Fruit fly (Drosophila melanogaster): ENCODE results near the gene Zip99C.

Gene Zip99C

DNA sequence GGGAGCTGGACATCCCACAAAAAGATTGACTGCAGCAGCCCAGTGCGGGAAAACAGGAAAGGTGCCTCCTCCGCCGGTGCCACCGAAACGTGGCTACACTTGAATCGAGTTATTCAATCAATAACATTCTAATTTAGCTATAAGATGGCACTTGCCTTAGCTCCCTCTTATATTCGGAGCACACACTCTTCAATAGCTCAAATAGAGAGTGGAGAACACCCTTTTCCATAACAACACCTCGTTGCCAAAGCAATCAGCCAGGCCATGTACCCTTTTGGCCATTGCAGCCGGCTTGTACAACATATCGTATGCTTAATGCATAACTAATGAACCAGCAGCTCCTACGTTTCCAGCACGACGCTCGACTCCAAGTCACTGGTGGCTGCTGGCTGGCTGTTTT lies 30.9 kb downstream of the Zip99C start:
- no peak for TF ChIP-seq CG11617 (GFP tag; optimal IDR thresholded peaks at IDR 0.05)
- TF ChIP-seq tj (GFP tag; optimal IDR thresholded peaks at IDR 0.05), result no peak
- no peak for TF ChIP-seq bab1 (GFP tag; optimal IDR thresholded peaks at IDR 0.05)
- no peak for TF ChIP-seq pad (GFP tag; optimal IDR thresholded peaks at IDR 0.05)
- TF ChIP-seq CG5204 (GFP tag; optimal IDR thresholded peaks at IDR 0.05), result no peak
- no peak for TF ChIP-seq Crg-1 (GFP tag; optimal IDR thresholded peaks at IDR 0.05)
- no peak for TF ChIP-seq CG12768 (GFP tag; optimal IDR thresholded peaks at IDR 0.05)
- TF ChIP-seq Mnt (GFP tag; optimal IDR thresholded peaks at IDR 0.05), result no peak
- TF ChIP-seq CG7045 (GFP tag; optimal IDR thresholded peaks at IDR 0.05), result no peak
- TF ChIP-seq ovo (GFP tag; optimal IDR thresholded peaks at IDR 0.05), result no peak

DNA sequence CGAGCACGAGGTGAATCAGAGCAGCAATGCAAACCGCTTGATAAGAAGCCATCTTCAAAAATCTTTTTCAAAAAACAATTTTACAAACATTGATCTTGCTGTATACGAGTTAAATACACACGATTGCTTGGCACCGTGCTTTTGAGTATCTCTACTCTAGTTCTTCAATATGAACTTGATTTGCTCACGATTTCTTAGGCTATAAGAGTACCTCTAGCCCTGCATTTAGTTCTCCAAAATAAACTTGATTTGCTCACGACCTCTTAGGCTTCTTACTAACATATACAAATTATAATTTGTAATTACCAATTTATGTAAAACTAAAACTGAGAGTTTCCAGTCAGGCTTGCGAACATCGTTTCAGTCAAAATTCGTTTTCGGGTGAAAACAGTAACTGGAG lies 32.5 kb downstream of the Zip99C start, which contains the start of gene CG42592:
TSS of gene CG42592 (minus strand) at position 101 of the 400 bp plus-strand sequence.
- no peak for TF ChIP-seq CG12768 (GFP tag; optimal IDR thresholded peaks at IDR 0.05)
- TF ChIP-seq CG14711 (tag; optimal IDR thresholded peaks at IDR 0.05), result no peak
- TF ChIP-seq ovo (GFP tag; optimal IDR thresholded peaks at IDR 0.05), result no peak

DNA sequence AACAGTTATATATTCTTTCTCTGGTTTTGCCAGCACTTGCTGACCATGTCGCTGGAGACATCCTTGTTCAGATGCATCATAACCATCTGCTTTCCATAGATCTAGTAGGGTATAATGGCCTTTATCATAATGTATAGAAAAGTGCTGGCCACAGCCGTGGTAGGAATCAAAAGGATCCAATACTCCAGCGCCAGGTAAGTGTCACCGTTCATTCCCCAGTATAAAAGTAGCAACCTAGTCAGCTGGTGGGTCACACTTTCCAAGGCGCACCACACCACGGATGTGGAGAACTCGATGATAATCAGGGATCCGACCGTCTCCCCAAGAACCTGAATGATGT lies 33.0 kb downstream of the Zip99C start, which contains the start of gene Prtl99C:
TSS of gene Prtl99C (plus strand) at position 241 of the 340 bp plus-strand sequence.
- no peak for TF ChIP-seq cic (GFP tag; optimal IDR thresholded peaks at IDR 0.05)
- TF ChIP-seq CG14711 (tag; optimal IDR thresholded peaks at IDR 0.05), result no peak
- TF ChIP-seq CG7045 (GFP tag; optimal IDR thresholded peaks at IDR 0.05), result no peak
- no peak for TF ChIP-seq CG33017 (tag; optimal IDR thresholded peaks at IDR 0.05)
- no peak for TF ChIP-seq CG12768 (GFP tag; optimal IDR thresholded peaks at IDR 0.05)
- TF ChIP-seq toe (GFP tag; optimal IDR thresholded peaks at IDR 0.05), result no peak
- no peak for TF ChIP-seq CG7101 (tag; optimal IDR thresholded peaks at IDR 0.05)
- no peak for TF ChIP-seq CG11617 (GFP tag; optimal IDR thresholded peaks at IDR 0.05)
- TF ChIP-seq Hr96 (GFP tag; optimal IDR thresholded peaks at IDR 0.05), result no peak
- no peak for TF ChIP-seq CG1620 (GFP tag; optimal IDR thresholded peaks at IDR 0.05)
- TF ChIP-seq CG5204 (GFP tag; optimal IDR thresholded peaks at IDR 0.05), result no peak
- no peak for TF ChIP-seq Mnt (GFP tag; optimal IDR thresholded peaks at IDR 0.05)
- TF ChIP-seq ovo (GFP tag; optimal IDR thresholded peaks at IDR 0.05), result no peak
- no peak for TF ChIP-seq bab1 (GFP tag; optimal IDR thresholded peaks at IDR 0.05)
- no peak for TF ChIP-seq Clk (GFP tag; optimal IDR thresholded peaks at IDR 0.05)
- no peak for TF ChIP-seq cnc (optimal IDR thresholded peaks at IDR 0.05)
- TF ChIP-seq Crg-1 (GFP tag; optimal IDR thresholded peaks at IDR 0.05), result no peak
- TF ChIP-seq pad (GFP tag; optimal IDR thresholded peaks at IDR 0.05), result no peak
- no peak for TF ChIP-seq kay (GFP tag; ENCODE audit: borderline replicate concordance)

DNA sequence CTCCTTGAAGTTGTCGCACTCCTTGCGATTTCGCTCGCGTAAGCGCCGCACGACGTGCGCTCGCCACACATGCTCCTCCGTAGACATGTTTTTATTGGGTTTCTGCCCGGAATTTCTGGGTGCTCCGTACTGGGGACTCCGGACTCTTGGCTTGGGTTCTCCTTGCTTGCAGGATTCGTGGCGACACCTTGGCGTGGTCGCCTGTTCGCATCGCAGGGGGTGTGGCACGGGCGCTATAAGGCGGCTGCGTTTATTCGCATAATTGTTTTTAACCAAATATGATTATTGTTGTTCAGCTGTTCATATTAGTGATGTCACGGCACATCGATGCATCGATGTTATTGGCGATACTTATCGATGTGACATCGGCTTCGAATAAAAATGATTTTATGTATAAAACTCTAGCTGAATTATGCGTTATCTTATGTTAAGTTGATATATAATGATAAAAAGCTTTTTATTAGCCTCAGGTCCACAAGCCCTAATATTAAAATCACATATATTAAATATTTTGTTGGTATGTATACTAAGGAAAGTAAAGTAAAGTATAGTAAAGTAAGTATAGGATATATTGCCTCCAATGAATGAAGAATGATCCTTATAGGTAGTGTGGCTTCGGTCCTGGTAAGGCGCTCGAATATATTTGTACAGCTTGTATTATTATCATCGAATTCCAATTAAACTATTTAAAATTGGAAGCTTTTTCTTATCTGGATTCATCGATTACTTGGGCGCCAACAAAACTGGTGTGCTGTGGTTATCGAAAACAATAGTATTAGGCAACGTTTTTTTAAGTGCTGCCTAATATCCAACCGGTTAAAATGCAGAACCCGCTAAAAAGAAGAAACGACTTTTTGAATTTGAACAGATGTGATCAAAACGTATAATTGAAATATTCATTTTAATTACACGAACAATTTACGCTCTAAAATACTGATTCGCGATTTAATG lies 33.7 kb downstream of the Zip99C start, which contains the start of gene Atg16:
TSS of gene Atg16 (minus strand) at position 343 of the 951 bp plus-strand sequence.
- peak; percentile 19 for TF ChIP-seq CG11617 (GFP tag; optimal IDR thresholded peaks at IDR 0.05)
- peak; percentile 4 for TF ChIP-seq CG7101 (tag; optimal IDR thresholded peaks at IDR 0.05)
- TF ChIP-seq CG12768 (GFP tag; optimal IDR thresholded peaks at IDR 0.05), result peak; percentile 10
- peak; percentile 7 for TF ChIP-seq bab1 (GFP tag; optimal IDR thresholded peaks at IDR 0.05)
- TF ChIP-seq Clk (GFP tag; optimal IDR thresholded peaks at IDR 0.05), result no peak
- TF ChIP-seq kay (GFP tag; ENCODE audit: borderline replicate concordance), result peak; percentile 49
- peak; percentile 27 for TF ChIP-seq Crg-1 (GFP tag; optimal IDR thresholded peaks at IDR 0.05)
- TF ChIP-seq ovo (GFP tag; optimal IDR thresholded peaks at IDR 0.05), result no peak
- no peak for TF ChIP-seq CG33017 (tag; optimal IDR thresholded peaks at IDR 0.05)
- TF ChIP-seq pad (GFP tag; optimal IDR thresholded peaks at IDR 0.05), result peak; percentile 50
- TF ChIP-seq cnc (optimal IDR thresholded peaks at IDR 0.05), result no peak
- TF ChIP-seq Hr96 (GFP tag; optimal IDR thresholded peaks at IDR 0.05), result no peak
- TF ChIP-seq CG14711 (tag; optimal IDR thresholded peaks at IDR 0.05), result no peak
- TF ChIP-seq toe (GFP tag; optimal IDR thresholded peaks at IDR 0.05), result peak; percentile 31
- no peak for TF ChIP-seq CG7045 (GFP tag; optimal IDR thresholded peaks at IDR 0.05)
- TF ChIP-seq CG1620 (GFP tag; optimal IDR thresholded peaks at IDR 0.05), result peak; percentile 50
- TF ChIP-seq Mnt (GFP tag; optimal IDR thresholded peaks at IDR 0.05), result no peak
- TF ChIP-seq CG5204 (GFP tag; optimal IDR thresholded peaks at IDR 0.05), result peak; percentile 30
- TF ChIP-seq tj (GFP tag; optimal IDR thresholded peaks at IDR 0.05), result no peak

DNA sequence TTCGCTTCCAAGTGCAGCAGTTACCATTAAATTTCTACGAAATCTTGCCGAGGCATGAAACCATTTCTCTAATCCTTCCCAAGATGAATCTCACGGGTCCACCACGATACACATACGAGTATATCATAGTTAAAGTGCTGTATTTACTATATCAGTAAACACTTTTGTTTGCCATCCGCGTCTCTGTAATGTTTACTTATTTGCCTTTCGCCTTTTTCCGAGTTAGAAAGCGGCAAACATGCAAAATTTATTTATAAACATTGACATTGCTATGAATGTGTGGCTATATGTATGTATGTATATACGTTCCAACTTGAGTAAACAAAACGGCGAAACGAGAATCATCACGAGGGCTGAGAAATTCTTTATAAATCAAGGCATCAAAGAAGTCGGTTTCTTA lies 37.8 kb downstream of the Zip99C start:
- TF ChIP-seq pad (GFP tag; optimal IDR thresholded peaks at IDR 0.05) (peak; percentile 31), CG12768 (GFP tag; optimal IDR thresholded peaks at IDR 0.05) (peak; percentile 17), Clk (GFP tag; optimal IDR thresholded peaks at IDR 0.05) (no peak), CG7101 (tag; optimal IDR thresholded peaks at IDR 0.05) (peak; percentile 69), CG11617 (GFP tag; optimal IDR thresholded peaks at IDR 0.05) (no peak), CG33017 (tag; optimal IDR thresholded peaks at IDR 0.05) (peak; percentile 55), cic (GFP tag; optimal IDR thresholded peaks at IDR 0.05) (peak; percentile 57), CG7045 (GFP tag; optimal IDR thresholded peaks at IDR 0.05) (peak; percentile 79), Crg-1 (GFP tag; optimal IDR thresholded peaks at IDR 0.05) (peak; percentile 9), CG1620 (GFP tag; optimal IDR thresholded peaks at IDR 0.05) (no peak), kay (GFP tag; ENCODE audit: borderline replicate concordance) (no peak), CG14711 (tag; optimal IDR thresholded peaks at IDR 0.05) (peak; percentile 69), bab1 (GFP tag; optimal IDR thresholded peaks at IDR 0.05) (no peak), toe (GFP tag; optimal IDR thresholded peaks at IDR 0.05) (no peak), Hr96 (GFP tag; optimal IDR thresholded peaks at IDR 0.05) (peak; percentile 29)
